Fruit fly (Drosophila melanogaster): Measurements from ENCODE around the gene CG12288.
A peak's percentile ranks its signal among the peaks of the same experiment; 100 is the strongest.

Gene CG12288

dm6 chr2L:16868897-16869324 is 33.1 kb downstream of the CG12288 start (continued):
- TF ChIP-seq mirr (GFP tag; optimal IDR thresholded peaks at IDR 0.05), result no peak
- no peak for TF ChIP-seq en (GFP tag; optimal IDR thresholded peaks at IDR 0.05)
- TF ChIP-seq Max (GFP tag; optimal IDR thresholded peaks at IDR 0.05), result no peak
- TF ChIP-seq H2.0 (GFP tag; IDR thresholded peaks at IDR 0.05), result peak; percentile 26; the same call in 1 of the 2 replicates
- peak; percentile 1 for TF ChIP-seq fd3F (GFP tag; optimal IDR thresholded peaks at IDR 0.05)
- no peak for TF ChIP-seq vnd (GFP tag; IDR thresholded peaks at IDR 0.05; ENCODE audit: partially characterized antibody)
- TF ChIP-seq CG4617 (GFP tag; optimal IDR thresholded peaks at IDR 0.05; ENCODE audit: borderline replicate concordance), result no peak
- TF ChIP-seq unc-4 (GFP tag; IDR thresholded peaks at IDR 0.05; ENCODE audit: partially characterized antibody), result no peak
- TF ChIP-seq CG1233 (GFP tag; optimal IDR thresholded peaks at IDR 0.05), result no peak
- no peak for TF ChIP-seq CG17912 (GFP tag; optimal IDR thresholded peaks at IDR 0.05)
- no peak for TF ChIP-seq CG16815 (GFP tag; optimal IDR thresholded peaks at IDR 0.05)
- no peak for TF ChIP-seq repo (GFP tag; optimal IDR thresholded peaks at IDR 0.05)
- TF ChIP-seq ato (GFP tag; IDR thresholded peaks at IDR 0.05; ENCODE audit: partially characterized antibody), result no peak
- no peak for TF ChIP-seq lov (optimal IDR thresholded peaks at IDR 0.05)
- TF ChIP-seq lov (GFP tag; IDR thresholded peaks at IDR 0.05), result no peak
- TF ChIP-seq chif (GFP tag; optimal IDR thresholded peaks at IDR 0.05), result no peak
- no peak for TF ChIP-seq bowl (GFP tag; IDR thresholded peaks at IDR 0.05)
- no peak for TF ChIP-seq CG15479 (GFP tag; optimal IDR thresholded peaks at IDR 0.05)
- no peak for TF ChIP-seq Side (GFP tag; optimal IDR thresholded peaks at IDR 0.05)
- no peak for TF ChIP-seq Bgb (GFP tag; IDR thresholded peaks at IDR 0.05; ENCODE audit: partially characterized antibody)
- peak; percentile 73 for TF ChIP-seq lmd (GFP tag; IDR thresholded peaks at IDR 0.05)
- TF ChIP-seq Hey (tag; optimal IDR thresholded peaks at IDR 0.05), result no peak
- no peak for TF ChIP-seq B-H2 (GFP tag; optimal IDR thresholded peaks at IDR 0.05)
- TF ChIP-seq CG34376 (GFP tag; optimal IDR thresholded peaks at IDR 0.05), result no peak
- TF ChIP-seq CG18476 (GFP tag; optimal IDR thresholded peaks at IDR 0.05), result no peak
- TF ChIP-seq Scr (GFP tag; IDR thresholded peaks at IDR 0.05; ENCODE audit: partially characterized antibody), result no peak
- TF ChIP-seq bab2 (GFP tag; optimal IDR thresholded peaks at IDR 0.05), result no peak
- TF ChIP-seq CG14710 (tag; optimal IDR thresholded peaks at IDR 0.05), result no peak
- no peak for TF ChIP-seq peb (GFP tag; IDR thresholded peaks at IDR 0.05)
- no peak for TF ChIP-seq Poxn (GFP tag; IDR thresholded peaks at IDR 0.05)
- peak; percentile 23; the same call in 1 of the 2 replicates for TF ChIP-seq Drgx (GFP tag; IDR thresholded peaks at IDR 0.05)
- peak; percentile 56 for TF ChIP-seq CG17829 (tag; optimal IDR thresholded peaks at IDR 0.05)
- TF ChIP-seq CG12744 (GFP tag; optimal IDR thresholded peaks at IDR 0.05), result no peak
- TF ChIP-seq CG13775 (GFP tag; optimal IDR thresholded peaks at IDR 0.05), result peak; percentile 6
- no peak for TF ChIP-seq MESR4 (GFP tag; optimal IDR thresholded peaks at IDR 0.05)
- no peak for TF ChIP-seq Tbp (GFP tag; optimal IDR thresholded peaks at IDR 0.05)
- TF ChIP-seq CkIIα-i1 (GFP tag; IDR thresholded peaks at IDR 0.05), result no peak
- TF ChIP-seq Dfd (GFP tag; optimal IDR thresholded peaks at IDR 0.05), result no peak
- TF ChIP-seq dpn (GFP tag; optimal IDR thresholded peaks at IDR 0.05), result peak in 1 of 2 experiments; percentile 23
- no peak for TF ChIP-seq trh (GFP tag; optimal IDR thresholded peaks at IDR 0.05)
- TF ChIP-seq CG6654 (GFP tag; optimal IDR thresholded peaks at IDR 0.05), result no peak
- TF ChIP-seq Lhr (GFP tag; optimal IDR thresholded peaks at IDR 0.05), result no peak
- no peak for TF ChIP-seq CG14965 (GFP tag; optimal IDR thresholded peaks at IDR 0.05; ENCODE audit: borderline replicate concordance)
- no peak for TF ChIP-seq Dbx (GFP tag; IDR thresholded peaks at IDR 0.05)
- TF ChIP-seq E2f2 (GFP tag; IDR thresholded peaks at IDR 0.05), result peak; percentile 29; the same call in 1 of the 2 replicates
- no peak for TF ChIP-seq CG4707 (GFP tag; optimal IDR thresholded peaks at IDR 0.05)
- no peak for TF ChIP-seq H15 (GFP tag; IDR thresholded peaks at IDR 0.05)
- no peak for TF ChIP-seq zen2 (GFP tag; IDR thresholded peaks at IDR 0.05; ENCODE audit: partially characterized antibody)
- TF ChIP-seq gro (GFP tag; optimal IDR thresholded peaks at IDR 0.05), result no peak
- TF ChIP-seq CG6813 (GFP tag; optimal IDR thresholded peaks at IDR 0.05), result no peak
- TF ChIP-seq nom (GFP tag; optimal IDR thresholded peaks at IDR 0.05), result no peak

Measured in whole organism, embryonic.